Worm (Caenorhabditis elegans) whole organism, late embryonic: ENCODE results near the gene C48B4.11.
A peak's percentile ranks its signal among the peaks of the same experiment; 100 is the strongest.

Source experiments
- C08G9.2 ChIP-seq: sonication (generic microtip); optimal IDR thresholded peaks from 2 replicates; lab custom pipeline; 2016; ENCODE audit warnings: mild to moderate bottlenecking, missing genetic modification characterization, moderate library complexity, missing compliant biosample characterization
- F13H6.1 ChIP-seq: sonication (generic microtip); optimal IDR thresholded peaks from 2 replicates; lab custom pipeline; 2016; ENCODE audit warnings: missing genetic modification characterization, missing compliant biosample characterization
- K02D7.2 ChIP-seq: sonication (generic microtip); optimal IDR thresholded peaks from 2 replicates; lab custom pipeline; 2017; ENCODE audit warnings: mild to moderate bottlenecking, missing genetic modification characterization, missing compliant biosample characterization
- K09A11.1 ChIP-seq: sonication (generic microtip); optimal IDR thresholded peaks from 2 replicates; lab custom pipeline; 2017; ENCODE audit warnings: antibody characterized with exemption, mild to moderate bottlenecking, missing genetic modification characterization, missing compliant biosample characterization; ENCODE audit not compliant: insufficient read depth
- T23F11.4 ChIP-seq: fragments of 200-800 bp; sonication (Bioruptor generic); optimal IDR thresholded peaks from 2 replicates; lab custom pipeline; 2018; ENCODE audit warnings: mild to moderate bottlenecking, missing genetic modification characterization, missing compliant biosample characterization
- Y22D7AL.16 ChIP-seq: sonication (generic microtip); optimal IDR thresholded peaks from 2 replicates; lab custom pipeline; 2016; ENCODE audit warnings: missing genetic modification characterization, missing compliant biosample characterization
- ceh-14 ChIP-seq: sonication (generic microtip); optimal IDR thresholded peaks from 2 replicates; lab custom pipeline; 2016; ENCODE audit warnings: missing genotype, missing genetic modification characterization, missing compliant biosample characterization
- ceh-18 ChIP-seq: sonication (generic microtip); optimal IDR thresholded peaks from 2 replicates; lab custom pipeline; 2016; ENCODE audit warnings: missing genetic modification characterization, missing compliant biosample characterization
- ceh-2 ChIP-seq: sonication (generic microtip); optimal IDR thresholded peaks from 2 replicates; lab custom pipeline; 2016; ENCODE audit warnings: missing genotype, missing genetic modification characterization, missing compliant biosample characterization
- ceh-24 ChIP-seq: sonication (generic microtip); optimal IDR thresholded peaks from 2 replicates; lab custom pipeline; 2016; ENCODE audit warnings: mild to moderate bottlenecking, missing genetic modification characterization, missing compliant biosample characterization
- ceh-31 ChIP-seq: sonication (generic microtip); optimal IDR thresholded peaks from 2 replicates; lab custom pipeline; 2016; ENCODE audit warnings: missing genetic modification characterization, missing compliant biosample characterization
- ceh-34 ChIP-seq: sonication (generic microtip); optimal IDR thresholded peaks from 2 replicates; lab custom pipeline; 2016; ENCODE audit warnings: mild to moderate bottlenecking, missing genetic modification characterization, missing compliant biosample characterization
- ceh-45 ChIP-seq: fragments of 200-800 bp; sonication (Bioruptor generic); IDR thresholded peaks from 2 replicates; pipeline ENCODE4 v1.3.6; 2022; ENCODE audit warnings: missing genetic modification reagents, missing genetic modification characterization, missing compliant biosample characterization
- ceh-48 ChIP-seq: sonication (generic microtip); optimal IDR thresholded peaks from 2 replicates; lab custom pipeline; 2016; ENCODE audit warnings: missing genetic modification characterization, inconsistent platforms, missing compliant biosample characterization
- ceh-6 ChIP-seq: fragments of 200-800 bp; sonication (Bioruptor generic); optimal IDR thresholded peaks from 2 replicates; lab custom pipeline; 2018; ENCODE audit warnings: mild to moderate bottlenecking, missing genetic modification characterization, missing compliant biosample characterization
- che-1 ChIP-seq: sonication (generic microtip); optimal IDR thresholded peaks from 2 replicates; lab custom pipeline; 2016; ENCODE audit warnings: mild to moderate bottlenecking, missing genetic modification characterization, missing compliant biosample characterization
- elt-2 ChIP-seq: sonication (generic microtip); optimal IDR thresholded peaks from 2 replicates; lab custom pipeline; 2016; ENCODE audit warnings: missing genetic modification reagents, missing genetic modification characterization, missing compliant biosample characterization
- eyg-1 ChIP-seq: sonication (generic microtip); optimal IDR thresholded peaks from 2 replicates; lab custom pipeline; 2016; ENCODE audit warnings: missing genotype, missing genetic modification characterization, missing compliant biosample characterization
- fax-1 ChIP-seq: sonication (generic microtip); optimal IDR thresholded peaks from 2 replicates; lab custom pipeline; 2016; ENCODE audit warnings: missing genotype, missing genetic modification characterization, missing compliant biosample characterization
- fkh-6 ChIP-seq: sonication (generic microtip); optimal IDR thresholded peaks from 2 replicates; lab custom pipeline; 2016; ENCODE audit warnings: missing genetic modification characterization, missing compliant biosample characterization
- hlh-30 ChIP-seq: sonication (generic microtip); optimal IDR thresholded peaks from 2 replicates; lab custom pipeline; 2017; ENCODE audit warnings: antibody characterized with exemption, missing genetic modification characterization, missing compliant biosample characterization; ENCODE audit not compliant: insufficient read depth
- hlh-8 ChIP-seq: sonication (generic microtip); optimal IDR thresholded peaks from 2 replicates; lab custom pipeline; 2016; ENCODE audit warnings: missing genotype, missing genetic modification characterization, missing compliant biosample characterization
- lim-6 ChIP-seq: sonication (generic microtip); optimal IDR thresholded peaks from 2 replicates; lab custom pipeline; 2016; ENCODE audit warnings: missing genetic modification characterization, missing compliant biosample characterization
- mec-3 ChIP-seq: sonication (generic microtip); optimal IDR thresholded peaks from 2 replicates; lab custom pipeline; 2016; ENCODE audit warnings: borderline replicate concordance, missing genetic modification characterization, missing compliant biosample characterization
- nfya-1 ChIP-seq: sonication (generic microtip); optimal IDR thresholded peaks from 2 replicates; lab custom pipeline; 2017; ENCODE audit warnings: missing genetic modification characterization, mild to moderate bottlenecking, missing compliant biosample characterization, antibody characterized with exemption, moderate library complexity
- nhr-11 ChIP-seq: fragments of 150-350 bp; optimal IDR thresholded peaks from 2 replicates; lab custom pipeline; 2014; ENCODE audit warnings: missing biosample characterization, missing genetic modification characterization
- nhr-232 ChIP-seq: sonication (generic microtip); optimal IDR thresholded peaks from 2 replicates; lab custom pipeline; 2016; ENCODE audit warnings: missing genetic modification characterization, missing compliant biosample characterization
- npax-4 ChIP-seq: sonication (generic microtip); optimal IDR thresholded peaks from 2 replicates; lab custom pipeline; 2016; ENCODE audit warnings: missing genetic modification characterization, missing compliant biosample characterization
- pag-3 ChIP-seq: sonication (generic microtip); optimal IDR thresholded peaks from 2 replicates; lab custom pipeline; 2016; ENCODE audit warnings: missing compliant biosample characterization, missing genetic modification characterization, borderline replicate concordance
- pax-1 ChIP-seq: fragments of 150-350 bp; optimal IDR thresholded peaks from 2 replicates; lab custom pipeline; 2014; ENCODE audit warnings: missing biosample characterization, missing genetic modification characterization
- pha-2 ChIP-seq: sonication (generic microtip); optimal IDR thresholded peaks from 2 replicates; lab custom pipeline; 2017; ENCODE audit warnings: mild to moderate bottlenecking, missing genetic modification characterization, missing compliant biosample characterization
- pha-4 ChIP-seq: fragments of 150-350 bp; optimal IDR thresholded peaks from 2 replicates; lab custom pipeline; 2018; ENCODE audit warnings: missing biosample characterization, missing genetic modification reagents, missing genetic modification characterization
- pqm-1 ChIP-seq: sonication (generic microtip); optimal IDR thresholded peaks from 2 replicates; lab custom pipeline; 2016; ENCODE audit warnings: missing genetic modification characterization, missing compliant biosample characterization
- rnt-1 ChIP-seq: sonication (generic microtip); optimal IDR thresholded peaks from 2 replicates; lab custom pipeline; 2016; ENCODE audit warnings: missing genetic modification characterization, missing compliant biosample characterization
- sox-2 ChIP-seq: fragments of 200-800 bp; sonication (Bioruptor generic); IDR thresholded peaks from 2 replicates; pipeline ENCODE4 v1.3.6; 2022; ENCODE audit warnings: missing genetic modification reagents, missing genetic modification characterization, missing compliant biosample characterization
- unc-42 ChIP-seq: sonication (generic microtip); optimal IDR thresholded peaks from 2 replicates; lab custom pipeline; 2016; ENCODE audit warnings: missing genotype, missing genetic modification characterization, missing compliant biosample characterization
- zip-5 ChIP-seq: sonication (generic microtip); optimal IDR thresholded peaks from 2 replicates; lab custom pipeline; 2016; ENCODE audit warnings: missing genetic modification characterization, missing compliant biosample characterization

The C48B4.11 gene

ce11 chrIII:9565973-9566372 is at the start of gene C48B4.11:
C48B4.11 (minus strand) TSS chrIII:9566115.
- no peak for TF ChIP-seq fax-1 (tag; lab: Kevin White, UChicago)
- no peak for TF ChIP-seq T23F11.4 (GFP tag; lab: Kevin White, UChicago)
- TF ChIP-seq ceh-14 (tag; lab: Kevin White, UChicago) = no peak
- TF ChIP-seq rnt-1 = no peak
- no peak for TF ChIP-seq ceh-24 (tag; lab: Kevin White, UChicago)
- TF ChIP-seq ceh-18 (tag; lab: Kevin White, UChicago) = no peak
- no peak for TF ChIP-seq K09A11.1 (tag; lab: Kevin White, UChicago)
- TF ChIP-seq pqm-1 (tag; lab: Kevin White, UChicago) = no peak
- no peak for TF ChIP-seq fkh-6 (tag; lab: Kevin White, UChicago)
- no peak for TF ChIP-seq pha-2 (tag; lab: Kevin White, UChicago)
- no peak for TF ChIP-seq che-1 (tag; lab: Kevin White, UChicago)
- TF ChIP-seq ceh-48 (tag; lab: Kevin White, UChicago) = no peak

- TF ChIP-seq Y22D7AL.16 = no peak
- no peak for TF ChIP-seq T23F11.4 (GFP tag; lab: Kevin White, UChicago)
- no peak for TF ChIP-seq ceh-2 (tag; lab: Kevin White, UChicago)
- no peak for TF ChIP-seq zip-5 (tag; lab: Kevin White, UChicago)
- no peak for TF ChIP-seq mec-3 (tag; lab: Kevin White, UChicago)
- TF ChIP-seq npax-4 (tag; lab: Kevin White, UChicago) = no peak
- TF ChIP-seq, all 69 proteins: peak for 0
Observed at ce11 chrIII:9615114-9615513, 49.2 kb upstream of the C48B4.11 start.

ce11 chrIII:9614211-9614610 is 48.3 kb upstream of the C48B4.11 start, which contains the start of the genes pri-1 and F58A4.6:
pri-1 (minus strand) TSS chrIII:9614281.
F58A4.6 (plus strand) TSS chrIII:9614482.
- TF ChIP-seq hlh-8 (tag; lab: Kevin White, UChicago) = no peak
- no peak for TF ChIP-seq rnt-1
- TF ChIP-seq hlh-30 = no peak
- no peak for TF ChIP-seq sox-2 (GFP tag; lab: Robert Waterston, UW)
- no peak for TF ChIP-seq pag-3
- no peak for TF ChIP-seq eyg-1 (tag; lab: Kevin White, UChicago)
- peak; percentile 6 for TF ChIP-seq nfya-1 (tag; lab: Kevin White, UChicago)
- TF ChIP-seq unc-42 = peak; percentile 57
- no peak for TF ChIP-seq mec-3 (tag; lab: Kevin White, UChicago)
- TF ChIP-seq ceh-31 = peak; percentile 6
- no peak for TF ChIP-seq lim-6 (tag; lab: Kevin White, UChicago)

- TF ChIP-seq ceh-45 (no peak), elt-2 (tag; lab: Kevin White, UChicago) (no peak), ceh-6 (GFP tag; lab: Kevin White, UChicago) (no peak), unc-42 (no peak), nfya-1 (tag; lab: Kevin White, UChicago) (no peak), C08G9.2 (tag; lab: Kevin White, UChicago) (no peak), sox-2 (GFP tag; lab: Robert Waterston, UW) (no peak), nhr-11 (tag; lab: Kevin White, UChicago) (no peak), ceh-34 (tag; lab: Kevin White, UChicago) (no peak), ceh-31 (no peak), ceh-2 (tag; lab: Kevin White, UChicago) (no peak)
Observed at ce11 chrIII:9612097-9612496, 46.2 kb upstream of the C48B4.11 start, which contains the start of gene bbs-4. bbs-4 (minus strand) TSS chrIII:9612197.

- TF ChIP-seq F13H6.1 (no peak), pha-4 (tag; lab: Kevin White, UChicago) (no peak), ceh-6 (GFP tag; lab: Kevin White, UChicago) (no peak), nhr-232 (no peak), rnt-1 (no peak), K02D7.2 (no peak), pax-1 (tag; lab: Kevin White, UChicago) (no peak), ceh-24 (tag; lab: Kevin White, UChicago) (no peak)
Observed at ce11 chrIII:9608650-9609049, 42.7 kb upstream of the C48B4.11 start, which contains the start of gene clec-161. clec-161 (minus strand) TSS chrIII:9608750.
